Worm (Caenorhabditis elegans) whole organism, L4 larva: ENCODE measurements around the gene F56D2.8.

Experiments
- ama-1 ChIP-seq: fragments of 150-350 bp; optimal IDR thresholded peaks from 2 replicates; lab custom pipeline; 2014; ENCODE audit warnings: inconsistent platforms, mixed read lengths
- nhr-28 ChIP-seq: fragments of 150-350 bp; optimal IDR thresholded peaks from 2 replicates; lab custom pipeline; 2014; ENCODE audit warnings: missing biosample characterization, missing genetic modification characterization
- snpc-4 ChIP-seq: fragments of 150-350 bp; optimal IDR thresholded peaks from 2 replicates; lab custom pipeline; 2014; ENCODE audit warnings: missing biosample characterization, missing genetic modification characterization

DNA sequence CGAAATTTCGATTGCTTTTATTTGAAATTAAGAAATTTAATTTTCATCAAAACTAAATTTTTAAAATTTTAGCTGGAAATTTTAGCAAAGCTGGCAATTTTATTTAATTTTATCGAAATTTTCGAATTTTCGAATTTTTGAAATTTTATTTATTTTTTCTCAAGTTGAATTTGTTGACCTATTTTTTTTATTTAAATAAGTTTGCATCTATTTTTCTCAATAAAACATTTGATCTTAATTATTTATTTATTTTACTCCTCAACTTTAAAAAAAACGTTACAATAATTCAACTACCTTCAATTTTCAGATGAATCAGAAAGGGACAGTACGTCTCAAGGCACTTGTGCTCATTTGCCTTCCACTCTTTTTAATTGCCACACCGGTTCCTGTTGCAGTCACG lies 42.2 kb upstream of the F56D2.8 start, which contains the start of gene daf-4:
- TF ChIP-seq nhr-28 (no peak), ama-1 (no peak), snpc-4 (tag; lab: Kevin White, UChicago) (no peak)
